Fruit fly (Drosophila melanogaster) whole organism, prepupa: ENCODE measurements around the gene CG9953.
A peak's percentile ranks its signal among the peaks of the same experiment; 100 is the strongest.

ENCODE experiments used
- Blimp-1 ChIP-seq: fragments of 200-800 bp; sonication (Bioruptor generic); optimal IDR thresholded peaks from 3 replicates; lab custom pipeline; 2017; ENCODE audit warnings: missing biosample characterization, missing genetic modification characterization, mild to moderate bottlenecking, moderate library complexity, missing genetic modification reagents
- CG10631 ChIP-seq: fragments of 200-800 bp; sonication (Bioruptor generic); optimal IDR thresholded peaks from 2 replicates; lab custom pipeline; 2016; ENCODE audit warnings: missing biosample characterization, missing genetic modification characterization
- CG11294 ChIP-seq: fragments of 200-800 bp; sonication (Bioruptor generic); IDR thresholded peaks from 2 replicates; pipeline ENCODE4 v1.3.6; 2022; ENCODE audit warnings: missing biosample characterization, missing genetic modification characterization
- CG11762 ChIP-seq: fragments of 200-800 bp; sonication (Bioruptor generic); optimal IDR thresholded peaks from 3 replicates; lab custom pipeline; 2016; ENCODE audit warnings: missing biosample characterization, missing genetic modification characterization; ENCODE audit not compliant: insufficient read depth
- CG11902 ChIP-seq: fragments of 200-800 bp; sonication (Bioruptor generic); optimal IDR thresholded peaks from 3 replicates; lab custom pipeline; 2016; ENCODE audit warnings: missing biosample characterization, missing genetic modification characterization
- CG15336 ChIP-seq: fragments of 200-800 bp; sonication (Bioruptor generic); IDR thresholded peaks from 2 replicates; pipeline ENCODE4 v1.3.6; 2022; ENCODE audit warnings: missing biosample characterization, missing genetic modification characterization
- CG1621 ChIP-seq: fragments of 200-800 bp; sonication (Bioruptor generic); optimal IDR thresholded peaks from 3 replicates; lab custom pipeline; 2018; ENCODE audit warnings: missing biosample characterization, mild to moderate bottlenecking, missing genetic modification characterization
- CG16779 ChIP-seq: fragments of 200-800 bp; sonication (Bioruptor generic); optimal IDR thresholded peaks from 3 replicates; lab custom pipeline; 2017; ENCODE audit warnings: missing biosample characterization, mild to moderate bottlenecking, missing genetic modification characterization
- CG3032 ChIP-seq: fragments of 200-800 bp; optimal IDR thresholded peaks from 2 replicates; lab custom pipeline; 2019; ENCODE audit warnings: missing biosample characterization, mild to moderate bottlenecking, missing genetic modification characterization, moderate library complexity
- CG32006 ChIP-seq: fragments of 200-800 bp; sonication (Bioruptor generic); optimal IDR thresholded peaks from 3 replicates; lab custom pipeline; 2017; ENCODE audit warnings: missing biosample characterization, mild to moderate bottlenecking, missing genetic modification characterization
- CG34406 ChIP-seq: fragments of 200-800 bp; sonication (Bioruptor generic); optimal IDR thresholded peaks from 3 replicates; lab custom pipeline; 2016; ENCODE audit warnings: missing biosample characterization, missing genetic modification characterization
- CG3919 ChIP-seq: fragments of 200-800 bp; sonication (Bioruptor generic); optimal IDR thresholded peaks from 3 replicates; lab custom pipeline; 2016; ENCODE audit warnings: missing biosample characterization, missing genetic modification characterization
- CG6163 ChIP-seq: fragments of 200-800 bp; sonication (Bioruptor generic); IDR thresholded peaks from 3 replicates; pipeline ENCODE4 v1.3.6; 2022; ENCODE audit warnings: missing biosample characterization, missing genetic modification characterization
- CG6276 ChIP-seq: fragments of 200-800 bp; sonication (Bioruptor generic); optimal IDR thresholded peaks from 2 replicates; lab custom pipeline; 2017; ENCODE audit warnings: missing biosample characterization, mild to moderate bottlenecking, missing genetic modification characterization
- CG6808 ChIP-seq: fragments of 200-800 bp; sonication (Bioruptor generic); optimal IDR thresholded peaks from 3 replicates; lab custom pipeline; 2017; ENCODE audit warnings: missing biosample characterization, missing genetic modification characterization, mild to moderate bottlenecking, moderate library complexity, missing genetic modification reagents
- CG8632 ChIP-seq: fragments of 200-800 bp; sonication (Bioruptor generic); optimal IDR thresholded peaks from 3 replicates; lab custom pipeline; 2016; ENCODE audit warnings: missing biosample characterization, missing genetic modification characterization
- CG9139 ChIP-seq: fragments of 200-800 bp; sonication (Bioruptor generic); optimal IDR thresholded peaks from 3 replicates; lab custom pipeline; 2017; ENCODE audit warnings: missing biosample characterization, mild to moderate bottlenecking, missing genetic modification characterization
- Eip75B ChIP-seq: fragments of 200-800 bp; sonication (Bioruptor generic); optimal IDR thresholded peaks from 3 replicates; lab custom pipeline; 2016; ENCODE audit warnings: missing biosample characterization, missing genetic modification characterization
- Eip78C ChIP-seq: fragments of 200-800 bp; sonication (Bioruptor generic); peaks from one replicate; lab custom pipeline; 2016; ENCODE audit warnings: missing biosample characterization, missing genetic modification characterization
- Eip93F ChIP-seq: fragments of 200-800 bp; sonication (Bioruptor generic); optimal IDR thresholded peaks from 2 replicates; lab custom pipeline; 2016; ENCODE audit warnings: missing biosample characterization, mild to moderate bottlenecking, missing genetic modification characterization
- Ets96B ChIP-seq: fragments of 200-800 bp; optimal IDR thresholded peaks from 2 replicates; lab custom pipeline; 2019; ENCODE audit warnings: missing biosample characterization, mild to moderate bottlenecking, missing genetic modification characterization, moderate library complexity
- Gug ChIP-seq: fragments of 200-800 bp; sonication (Bioruptor generic); IDR thresholded peaks from 2 replicates; pipeline ENCODE4 v1.3.6; 2022; ENCODE audit warnings: missing biosample characterization, missing genetic modification characterization
- Hr38 ChIP-seq: sonication (Bioruptor generic); optimal IDR thresholded peaks from 2 replicates; lab custom pipeline; 2016; ENCODE audit warnings: missing biosample characterization, missing genetic modification characterization
- Hr39 ChIP-seq: fragments of 200-800 bp; sonication (Bioruptor generic); optimal IDR thresholded peaks from 2 replicates; lab custom pipeline; 2016; ENCODE audit warnings: missing biosample characterization, missing genetic modification characterization
- Lpt ChIP-seq: fragments of 200-800 bp; sonication (Bioruptor generic); optimal IDR thresholded peaks from 3 replicates; lab custom pipeline; 2016; ENCODE audit warnings: missing biosample characterization, missing genetic modification characterization
- OdsH ChIP-seq: fragments of 200-800 bp; sonication (Bioruptor generic); optimal IDR thresholded peaks from 3 replicates; lab custom pipeline; 2016; ENCODE audit warnings: missing biosample characterization, missing genetic modification characterization
- Smox ChIP-seq: fragments of 200-800 bp; sonication (Bioruptor generic); optimal IDR thresholded peaks from 3 replicates; lab custom pipeline; 2016; ENCODE audit warnings: missing biosample characterization, missing genetic modification characterization
- Sox102F ChIP-seq: fragments of 200-800 bp; sonication (Bioruptor generic); optimal IDR thresholded peaks from 2 replicates; lab custom pipeline; 2016; ENCODE audit warnings: missing biosample characterization, mild to moderate bottlenecking, missing genetic modification characterization
- Sox14 ChIP-seq: fragments of 200-800 bp; sonication (Bioruptor generic); optimal IDR thresholded peaks from 3 replicates; lab custom pipeline; 2016; ENCODE audit warnings: missing biosample characterization, missing genetic modification characterization
- achi ChIP-seq: fragments of 200-800 bp; sonication (Bioruptor generic); optimal IDR thresholded peaks from 3 replicates; lab custom pipeline; 2016; ENCODE audit warnings: missing biosample characterization, missing genetic modification characterization
- acj6 ChIP-seq: fragments of 200-800 bp; sonication (Bioruptor generic); optimal IDR thresholded peaks from 3 replicates; lab custom pipeline; 2016; ENCODE audit warnings: missing biosample characterization, missing genetic modification characterization
- cyc ChIP-seq: fragments of 200-800 bp; sonication (Bioruptor generic); optimal IDR thresholded peaks from 3 replicates; lab custom pipeline; 2016; ENCODE audit warnings: missing biosample characterization, missing genetic modification characterization
- dsx ChIP-seq: fragments of 200-800 bp; optimal IDR thresholded peaks from 3 replicates; lab custom pipeline; 2019; ENCODE audit warnings: missing biosample characterization, mild to moderate bottlenecking, missing genetic modification characterization, moderate library complexity; ENCODE audit not compliant: poor library complexity, severe bottlenecking
- eg ChIP-seq: fragments of 200-800 bp; sonication (Bioruptor generic); IDR thresholded peaks from 3 replicates; pipeline ENCODE4 v1.3.6; 2022; ENCODE audit warnings: missing biosample characterization, missing genetic modification characterization
- fd59A ChIP-seq: fragments of 200-800 bp; sonication (Bioruptor generic); optimal IDR thresholded peaks from 2 replicates; lab custom pipeline; 2017; ENCODE audit warnings: missing biosample characterization, mild to moderate bottlenecking, missing genetic modification characterization, missing genetic modification reagents
- fd85E ChIP-seq: fragments of 200-800 bp; sonication (Bioruptor generic); optimal IDR thresholded peaks from 3 replicates; lab custom pipeline; 2016; ENCODE audit warnings: missing biosample characterization, missing genetic modification characterization
- pdm3 ChIP-seq: fragments of 200-800 bp; sonication (Bioruptor generic); optimal IDR thresholded peaks from 3 replicates; lab custom pipeline; 2016; ENCODE audit warnings: missing biosample characterization, missing genetic modification characterization
- salr ChIP-seq, 2 experiments: fragments of 200-800 bp; sonication (Bioruptor generic); optimal IDR thresholded peaks; 3 replicates each; lab custom pipeline; 2016 to 2018; ENCODE audit warnings: missing biosample characterization in 2 of 2, missing genetic modification characterization in 2 of 2, mild to moderate bottlenecking in 1 of 2
- spab ChIP-seq: fragments of 200-800 bp; sonication (Bioruptor generic); optimal IDR thresholded peaks from 2 replicates; lab custom pipeline; 2017; ENCODE audit warnings: missing biosample characterization, mild to moderate bottlenecking, missing genetic modification characterization, missing genetic modification reagents
- svp ChIP-seq: fragments of 200-800 bp; sonication (Bioruptor generic); peaks from one replicate; lab custom pipeline; 2016; ENCODE audit warnings: missing biosample characterization, missing genetic modification characterization
- topi ChIP-seq: fragments of 200-800 bp; sonication (Bioruptor generic); optimal IDR thresholded peaks from 3 replicates; lab custom pipeline; 2016; ENCODE audit warnings: missing biosample characterization, missing genetic modification characterization
- vri ChIP-seq: fragments of 200-800 bp; sonication (Bioruptor generic); optimal IDR thresholded peaks from 3 replicates; lab custom pipeline; 2016; ENCODE audit warnings: missing biosample characterization, mild to moderate bottlenecking, missing genetic modification characterization

CG9953 gene

dm6 chr3L:6964488-6965152 lies 4.8 kb upstream of the CG9953 start, which contains the start of gene sgl (continued):
- TF ChIP-seq Ets96B (tag; lab: Kevin White, UChicago) (peak; percentile 55), salr (GFP tag; optimal IDR thresholded peaks at IDR 0.05; lab: Kevin White, UChicago) (peak in 1 of 2 experiments; percentile 36), CG11902 (GFP tag; lab: Kevin White, UChicago) (no peak), achi (GFP tag; lab: Kevin White, UChicago) (peak; percentile 28), Lpt (GFP tag; lab: Kevin White, UChicago) (peak; percentile 62), dsx (GFP tag; lab: Kevin White, UChicago) (peak; percentile 43), acj6 (GFP tag; lab: Kevin White, UChicago) (no peak), eg (peak; percentile 75), Hr38 (GFP tag; lab: Kevin White, UChicago) (no peak), fd85E (GFP tag; lab: Kevin White, UChicago) (no peak), CG11294 (GFP tag; lab: Robert Waterston, UW) (no peak), Sox14 (peak; percentile 36), CG16779 (tag; lab: Kevin White, UChicago) (peak; percentile 72), CG6276 (GFP tag; lab: Kevin White, UChicago) (peak; percentile 74), CG3032 (tag; lab: Kevin White, UChicago) (peak; percentile 42), CG9139 (GFP tag; lab: Kevin White, UChicago) (peak; percentile 54), CG3919 (GFP tag; lab: Kevin White, UChicago) (peak; percentile 59), Eip75B (GFP tag; lab: Kevin White, UChicago) (peak; percentile 53), Blimp-1 (GFP tag; lab: Kevin White, UChicago) (no peak)

dm6 chr3L:6967797-6968196 lies 1.7 kb upstream of the CG9953 start, which contains the start of gene CG10064:
Gene CG10064, minus strand, starts transcription at chr3L:6967897.
- TF ChIP-seq fd59A (GFP tag; lab: Kevin White, UChicago): no peak
- no peak for TF ChIP-seq pdm3 (GFP tag; lab: Kevin White, UChicago)
- no peak for TF ChIP-seq CG6276 (GFP tag; lab: Kevin White, UChicago)
- TF ChIP-seq CG32006: no peak
- no peak for TF ChIP-seq topi (GFP tag; lab: Kevin White, UChicago)
- TF ChIP-seq CG34406 (GFP tag; lab: Kevin White, UChicago): no peak
- TF ChIP-seq Eip93F (GFP tag; lab: Kevin White, UChicago): no peak
- no peak for TF ChIP-seq Sox102F (GFP tag; lab: Kevin White, UChicago)
- TF ChIP-seq Hr39: no peak
- TF ChIP-seq CG8632 (GFP tag; lab: Kevin White, UChicago): no peak

dm6 chr3L:6971298-6971697 lies 1.8 kb downstream of the CG9953 start:
- TF ChIP-seq CG6808 (GFP tag; lab: Kevin White, UChicago) (no peak), Hr39 (no peak), CG11762 (GFP tag; lab: Kevin White, UChicago) (no peak), Smox (no peak)

dm6 chr3L:6972367-6972766 lies 2.9 kb downstream of the CG9953 start, which contains the start of gene CG10063:
Gene CG10063, minus strand, starts transcription at chr3L:6972467.
- TF ChIP-seq CG6808 (GFP tag; lab: Kevin White, UChicago) (peak; percentile 75), topi (GFP tag; lab: Kevin White, UChicago) (no peak)

dm6 chr3L:6975875-6976274 lies 6.4 kb downstream of the CG9953 start:
- TF ChIP-seq salr (GFP tag; optimal IDR thresholded peaks at IDR 0.05; lab: Kevin White, UChicago) (no peak), OdsH (GFP tag; lab: Kevin White, UChicago) (no peak), dsx (GFP tag; lab: Kevin White, UChicago) (no peak), CG10631 (GFP tag; lab: Kevin White, UChicago) (no peak), Eip78C (GFP tag; lab: Kevin White, UChicago) (peak; percentile 1), topi (GFP tag; lab: Kevin White, UChicago) (no peak), CG6163 (GFP tag; lab: Robert Waterston, UW) (no peak), CG16779 (tag; lab: Kevin White, UChicago) (no peak), CG1621 (no peak), CG11762 (GFP tag; lab: Kevin White, UChicago) (no peak), svp (GFP tag; lab: Kevin White, UChicago) (peak; percentile 18), CG32006 (no peak), CG8632 (GFP tag; lab: Kevin White, UChicago) (no peak), vri (GFP tag; lab: Kevin White, UChicago) (peak; percentile 3), CG15336 (GFP tag; lab: Robert Waterston, UW) (no peak), cyc (GFP tag; lab: Kevin White, UChicago) (no peak), CG3919 (GFP tag; lab: Kevin White, UChicago) (no peak), Eip93F (GFP tag; lab: Kevin White, UChicago) (no peak), Gug (GFP tag; lab: Robert Waterston, UW) (no peak), CG3032 (tag; lab: Kevin White, UChicago) (no peak), spab (no peak)
